Worm (Caenorhabditis elegans): ENCODE data around the gene idpp-15.
A peak's percentile ranks its signal among the peaks of the same experiment; 100 is the strongest.

Gene idpp-15

ce11 chrIII:8570289-8570688 lies 45.4 kb downstream of the idpp-15 start:
- TF ChIP-seq zip-5 (tag; optimal IDR thresholded peaks at IDR 0.05), result no peak
- TF ChIP-seq ceh-6 (GFP tag; optimal IDR thresholded peaks at IDR 0.05), result no peak
- TF ChIP-seq dmd-4 (tag; optimal IDR thresholded peaks at IDR 0.05; ENCODE audit: borderline replicate concordance), result no peak
- no peak for TF ChIP-seq ama-1 (optimal IDR thresholded peaks at IDR 0.05)

ce11 chrIII:8571845-8572244 lies 47.0 kb downstream of the idpp-15 start:
- TF ChIP-seq ref-2 (tag; optimal IDR thresholded peaks at IDR 0.05) (peak; percentile 3), unc-42 (tag; optimal IDR thresholded peaks at IDR 0.05) (peak; percentile 65), Y22D7AL.16 (tag; optimal IDR thresholded peaks at IDR 0.05) (no peak)

- no peak for TF ChIP-seq ceh-22 (tag; optimal IDR thresholded peaks at IDR 0.05)
- TF ChIP-seq gmeb-2 (tag; optimal IDR thresholded peaks at IDR 0.05), result no peak
- TF ChIP-seq nhr-232 (tag; optimal IDR thresholded peaks at IDR 0.05), result no peak
- no peak for TF ChIP-seq F13H6.1 (tag; optimal IDR thresholded peaks at IDR 0.05)
- no peak for TF ChIP-seq ceh-6 (GFP tag; optimal IDR thresholded peaks at IDR 0.05)
- no peak for TF ChIP-seq pax-1 (tag; optimal IDR thresholded peaks at IDR 0.05)
- no peak for TF ChIP-seq npax-4 (tag; optimal IDR thresholded peaks at IDR 0.05)
- no peak for TF ChIP-seq ceh-48 (tag; optimal IDR thresholded peaks at IDR 0.05)
- no peak for TF ChIP-seq pha-2 (tag; optimal IDR thresholded peaks at IDR 0.05)
- no peak for TF ChIP-seq dve-1 (tag; optimal IDR thresholded peaks at IDR 0.05)
- TF ChIP-seq elt-2 (tag; optimal IDR thresholded peaks at IDR 0.05), result no peak
These were observed 48.4 kb downstream of the idpp-15 start for ce11 chrIII:8573301-8573700.

- no peak for TF ChIP-seq dmd-4 (tag; optimal IDR thresholded peaks at IDR 0.05; ENCODE audit: borderline replicate concordance)
- TF ChIP-seq fkh-6 (tag; optimal IDR thresholded peaks at IDR 0.05), result no peak
- TF ChIP-seq K09A11.1 (tag; optimal IDR thresholded peaks at IDR 0.05; ENCODE audit: insufficient read depth), result no peak
- no peak for TF ChIP-seq npax-4 (tag; optimal IDR thresholded peaks at IDR 0.05)
- TF ChIP-seq pha-2 (tag; optimal IDR thresholded peaks at IDR 0.05), result no peak
- TF ChIP-seq sdc-2 (tag; optimal IDR thresholded peaks at IDR 0.05), result no peak
- TF ChIP-seq lin-11 (tag; optimal IDR thresholded peaks at IDR 0.05), result no peak
- no peak for TF ChIP-seq ztf-16 (tag; optimal IDR thresholded peaks at IDR 0.05)
- no peak for TF ChIP-seq tbx-7 (tag; optimal IDR thresholded peaks at IDR 0.05)
These were observed 49.0 kb downstream of the idpp-15 start for ce11 chrIII:8573869-8574268.

ce11 chrIII:8574299-8574698 lies 49.4 kb downstream of the idpp-15 start:
- TF ChIP-seq odd-2 (tag; optimal IDR thresholded peaks at IDR 0.05) (no peak), nhr-11 (tag; optimal IDR thresholded peaks at IDR 0.05) (no peak), elt-4 (tag; optimal IDR thresholded peaks at IDR 0.05) (no peak), ceh-24 (tag; optimal IDR thresholded peaks at IDR 0.05) (no peak), elt-2 (tag; optimal IDR thresholded peaks at IDR 0.05) (peak; percentile 66), Y22D7AL.16 (tag; optimal IDR thresholded peaks at IDR 0.05) (no peak)

- TF ChIP-seq madf-2 (tag; optimal IDR thresholded peaks at IDR 0.05) (no peak), syd-9 (tag; optimal IDR thresholded peaks at IDR 0.05) (no peak), ceh-9 (tag; optimal IDR thresholded peaks at IDR 0.05) (no peak), sox-2 (GFP tag; IDR thresholded peaks at IDR 0.05) (no peak), lin-11 (tag; optimal IDR thresholded peaks at IDR 0.05) (no peak), eyg-1 (tag; optimal IDR thresholded peaks at IDR 0.05) (no peak), C08G9.2 (tag; optimal IDR thresholded peaks at IDR 0.05) (no peak), pax-1 (tag; optimal IDR thresholded peaks at IDR 0.05) (no peak)
These were observed 50.7 kb downstream of the idpp-15 start for ce11 chrIII:8575359-8576101.
